Worm (Caenorhabditis elegans) whole organism, L4 larva: ENCODE data around the gene T07H3.8.
"Not testable (repeated sequence)": the region's sequence is repeated elsewhere in the genome, so short reads cannot be mapped to it uniquely, and the experiment has no call there.

Source experiments
- D1046.2 ChIP-seq: fragments of 200-800 bp; sonication (Bioruptor generic); IDR thresholded peaks from 2 replicates; pipeline ENCODE4 v1.3.6; 2022; ENCODE audit warnings: missing genetic modification characterization, missing compliant biosample characterization
- F49E8.2 ChIP-seq: sonication (generic microtip); optimal IDR thresholded peaks from 2 replicates; lab custom pipeline; 2016; ENCODE audit warnings: missing compliant biosample characterization, mild to moderate bottlenecking, missing genetic modification characterization, borderline replicate concordance
- ZK337.2 ChIP-seq: fragments of 200-800 bp; sonication (Bioruptor generic); IDR thresholded peaks from 2 replicates; pipeline ENCODE4 v1.3.6; 2022; ENCODE audit warnings: missing genetic modification reagents, missing genetic modification characterization, missing compliant biosample characterization
- aha-1 ChIP-seq: fragments of 150-350 bp; peaks from one replicate; lab custom pipeline; 2014; ENCODE audit warnings: missing biosample characterization, missing genetic modification characterization
- arid-1 ChIP-seq: fragments of 200-800 bp; sonication (Bioruptor generic); conservative IDR thresholded peaks from 2 replicates; pipeline ENCODE4 v1.3.6; 2022; ENCODE audit warnings: missing genetic modification reagents, missing genetic modification characterization, missing compliant biosample characterization
- attf-4 ChIP-seq: sonication (generic microtip); optimal IDR thresholded peaks from 3 replicates; lab custom pipeline; 2017; ENCODE audit warnings: missing biosample characterization, missing genetic modification characterization
- ceh-28 ChIP-seq: fragments of 150-350 bp; optimal IDR thresholded peaks from 2 replicates; lab custom pipeline; 2014; ENCODE audit warnings: missing biosample characterization, missing genetic modification reagents, missing genetic modification characterization
- ceh-32 ChIP-seq: sonication (generic microtip); optimal IDR thresholded peaks from 2 replicates; lab custom pipeline; 2016; ENCODE audit warnings: mild to moderate bottlenecking, missing genetic modification characterization, missing compliant biosample characterization; ENCODE audit not compliant: poor library complexity
- ceh-82 ChIP-seq: sonication (generic microtip); optimal IDR thresholded peaks from 2 replicates; lab custom pipeline; 2017; ENCODE audit warnings: missing biosample characterization, missing genetic modification characterization
- cey-2 ChIP-seq: sonication (generic microtip); optimal IDR thresholded peaks from 3 replicates; lab custom pipeline; 2017; ENCODE audit warnings: missing genetic modification characterization, mild to moderate bottlenecking, missing compliant biosample characterization, antibody characterized with exemption, borderline replicate concordance; ENCODE audit not compliant: insufficient read depth
- dmd-6 ChIP-seq: fragments of 200-800 bp; sonication (Bioruptor generic); IDR thresholded peaks from 2 replicates; pipeline ENCODE4 v1.3.6; 2022; ENCODE audit warnings: missing genetic modification reagents, missing genetic modification characterization, missing compliant biosample characterization
- dmd-8 ChIP-seq: fragments of 200-800 bp; sonication (Bioruptor generic); IDR thresholded peaks from 2 replicates; pipeline ENCODE4 v1.3.6; 2022; ENCODE audit warnings: missing genetic modification characterization, missing compliant biosample characterization
- duxl-1 ChIP-seq: sonication (generic microtip); optimal IDR thresholded peaks from 2 replicates; lab custom pipeline; 2016; ENCODE audit warnings: mild to moderate bottlenecking, missing genetic modification characterization, moderate library complexity, missing compliant biosample characterization; ENCODE audit not compliant: poor library complexity
- egl-43 ChIP-seq: fragments of 200-800 bp; sonication (Bioruptor generic); IDR thresholded peaks from 2 replicates; pipeline ENCODE4 v1.3.6; 2022; ENCODE audit warnings: missing genetic modification reagents, missing genetic modification characterization, missing compliant biosample characterization
- hmg-1.1 ChIP-seq: fragments of 200-800 bp; sonication (Bioruptor generic); IDR thresholded peaks from 2 replicates; pipeline ENCODE4 v1.3.6; 2022; ENCODE audit warnings: missing genetic modification reagents, missing genetic modification characterization, missing compliant biosample characterization
- lin-1 ChIP-seq: fragments of 200-800 bp; sonication (Bioruptor generic); IDR thresholded peaks from 2 replicates; pipeline ENCODE4 v1.3.6; 2022; ENCODE audit warnings: missing genetic modification reagents, missing genetic modification characterization, missing compliant biosample characterization
- lin-15B ChIP-seq: fragments of 150-350 bp; sonication (generic microtip); optimal IDR thresholded peaks from 3 replicates; lab custom pipeline; 2014; ENCODE audit warnings: missing biosample characterization, missing genetic modification characterization
- lin-29 ChIP-seq: fragments of 200-800 bp; sonication (Bioruptor generic); IDR thresholded peaks from 2 replicates; pipeline ENCODE4 v1.3.6; 2022; ENCODE audit warnings: missing genetic modification reagents, missing genetic modification characterization, missing compliant biosample characterization
- lir-3 ChIP-seq: sonication (generic microtip); optimal IDR thresholded peaks from 2 replicates; lab custom pipeline; 2016; ENCODE audit warnings: mild to moderate bottlenecking, missing genetic modification characterization, missing compliant biosample characterization
- lsy-2 ChIP-seq, 2 experiments: fragments of 150-350 bp in 1 of 2; sonication (generic microtip) in 1 of 2; optimal IDR thresholded peaks; 2 replicates each; lab custom pipeline; 2014 to 2017; ENCODE audit warnings: missing biosample characterization in 2 of 2, missing genetic modification characterization in 2 of 2
- nhr-10 ChIP-seq: fragments of 150-350 bp; optimal IDR thresholded peaks from 2 replicates; lab custom pipeline; 2014; ENCODE audit warnings: missing biosample characterization, missing genetic modification characterization
- nhr-102 ChIP-seq: sonication (generic microtip); optimal IDR thresholded peaks from 2 replicates; lab custom pipeline; 2016; ENCODE audit warnings: mild to moderate bottlenecking, missing genetic modification characterization, moderate library complexity, missing compliant biosample characterization
- nhr-28 ChIP-seq: fragments of 150-350 bp; optimal IDR thresholded peaks from 2 replicates; lab custom pipeline; 2014; ENCODE audit warnings: missing biosample characterization, missing genetic modification characterization
- nhr-41 ChIP-seq: fragments of 200-800 bp; sonication (Bioruptor generic); IDR thresholded peaks from 2 replicates; pipeline ENCODE4 v1.3.6; 2022; ENCODE audit warnings: missing genetic modification reagents, missing genetic modification characterization, missing compliant biosample characterization
- nhr-42 ChIP-seq: fragments of 200-800 bp; sonication (Bioruptor generic); IDR thresholded peaks from 2 replicates; pipeline ENCODE4 v1.3.6; 2022; ENCODE audit warnings: missing genetic modification characterization, missing compliant biosample characterization
- nhr-76 ChIP-seq: fragments of 150-350 bp; optimal IDR thresholded peaks from 2 replicates; lab custom pipeline; 2014; ENCODE audit warnings: missing biosample characterization, missing genetic modification characterization
- nhr-77 ChIP-seq: fragments of 150-350 bp; optimal IDR thresholded peaks from 2 replicates; lab custom pipeline; 2014; ENCODE audit warnings: missing biosample characterization, missing genetic modification characterization
- pha-4 ChIP-seq, 2 experiments: fragments of 150-350 bp in 1 of 2; fragments of 200-800 bp in 1 of 2; sonication (Bioruptor generic) in 1 of 2; IDR thresholded peaks in 1 of 2; optimal IDR thresholded peaks in 1 of 2; 2 replicates each; pipeline versions ENCODE4 v1.3.6 to Lab custom; 2014 to 2022; ENCODE audit warnings: missing genetic modification characterization in 2 of 2, missing genetic modification reagents in 2 of 2, missing biosample characterization in 1 of 2, missing compliant biosample characterization in 1 of 2
- sdz-12 ChIP-seq: fragments of 200-800 bp; sonication (Bioruptor generic); optimal IDR thresholded peaks from 2 replicates; lab custom pipeline; 2018; ENCODE audit warnings: mild to moderate bottlenecking, missing genetic modification characterization, missing compliant biosample characterization
- snpc-4 ChIP-seq: fragments of 150-350 bp; optimal IDR thresholded peaks from 2 replicates; lab custom pipeline; 2014; ENCODE audit warnings: missing biosample characterization, missing genetic modification characterization
- unc-62 ChIP-seq, 3 experiments: fragments of 150-350 bp in 1 of 3; sonication (generic microtip); optimal IDR thresholded peaks in 2 of 3; peaks in 1 of 3; 1 replicate in 1 of 3; 2 replicates in 2 of 3; lab custom pipeline; 2014 to 2017; ENCODE audit warnings: missing biosample characterization in 3 of 3, missing genetic modification characterization in 3 of 3, missing genetic modification reagents in 3 of 3, missing genotype in 1 of 3
- zag-1 ChIP-seq: fragments of 150-350 bp; optimal IDR thresholded peaks from 2 replicates; lab custom pipeline; 2014; ENCODE audit warnings: missing biosample characterization, missing genetic modification characterization
- zfp-2 ChIP-seq: sonication (generic microtip); optimal IDR thresholded peaks from 2 replicates; lab custom pipeline; 2016; ENCODE audit warnings: mild to moderate bottlenecking, missing genetic modification characterization, missing compliant biosample characterization
- zip-2 ChIP-seq: fragments of 150-350 bp; optimal IDR thresholded peaks from 2 replicates; lab custom pipeline; 2014; ENCODE audit warnings: missing biosample characterization, missing genetic modification characterization
- ztf-11 ChIP-seq: fragments of 150-350 bp; optimal IDR thresholded peaks from 2 replicates; lab custom pipeline; 2014; ENCODE audit warnings: missing biosample characterization, missing genetic modification characterization

T07H3.8 gene

ce11 chrII:1586305-1586704 is at the start of gene T07H3.8:
T07H3.8 (plus strand) TSS chrII:1586605.
- TF ChIP-seq nhr-41 = no peak
- TF ChIP-seq lsy-2 (tag; optimal IDR thresholded peaks at IDR 0.05; lab: Kevin White, UChicago) = no peak
- no peak for TF ChIP-seq nhr-28 (tag; lab: Kevin White, UChicago)
- no peak for TF ChIP-seq nhr-77 (tag; lab: Kevin White, UChicago)
- no peak for TF ChIP-seq lin-29 (GFP tag; lab: Robert Waterston, UW)
- TF ChIP-seq sdz-12 (GFP tag; lab: Kevin White, UChicago) = no peak

ce11 chrII:1537321-1537720 is 49.1 kb upstream of the T07H3.8 start, which contains the start of gene fbxb-42:
fbxb-42 (plus strand) TSS chrII:1537621.
- TF ChIP-seq hmg-1.1 (GFP tag; lab: Robert Waterston, UW) (no peak), unc-62 (GFP tag; optimal IDR thresholded peaks at IDR 0.05 in 1 of 2; lab: Kevin White, UChicago) (peak in 1 of 2 experiments; percentile 27), unc-62 (tag; optimal IDR thresholded peaks at IDR 0.05; lab: Kevin White, UChicago) (no peak)

- TF ChIP-seq ceh-28 (tag; lab: Kevin White, UChicago) = no peak
- TF ChIP-seq nhr-10 = no peak
- no peak for TF ChIP-seq lin-15B
- no peak for TF ChIP-seq lir-3 (tag; lab: Kevin White, UChicago)
- no peak for TF ChIP-seq zag-1 (tag; lab: Kevin White, UChicago)
- no peak for TF ChIP-seq ceh-82 (tag; lab: Kevin White, UChicago)
- no peak for TF ChIP-seq attf-4
- TF ChIP-seq arid-1 = no peak
- no peak for TF ChIP-seq ztf-11
- no peak for TF ChIP-seq dmd-8 (GFP tag; lab: Robert Waterston, UW)
- TF ChIP-seq lin-29 (GFP tag; lab: Robert Waterston, UW) = no peak
- no peak for TF ChIP-seq sdz-12 (GFP tag; lab: Kevin White, UChicago)
- no peak for TF ChIP-seq D1046.2
- no peak for TF ChIP-seq cey-2
- TF ChIP-seq aha-1 (tag; lab: Kevin White, UChicago) = no peak
- TF ChIP-seq ceh-32 (tag; lab: Kevin White, UChicago) = no peak
- no peak for TF ChIP-seq zip-2 (tag; lab: Kevin White, UChicago)
- no peak for TF ChIP-seq dmd-6 (GFP tag; lab: Robert Waterston, UW)
- TF ChIP-seq egl-43 (GFP tag; lab: Robert Waterston, UW) = no peak
Measured at ce11 chrII:1538589-1538988, 47.8 kb upstream of the T07H3.8 start, which contains the start of gene fbxb-44. fbxb-44 (plus strand) TSS chrII:1538889.

ce11 chrII:1540628-1541027 is 45.8 kb upstream of the T07H3.8 start, which contains the start of gene poml-4:
poml-4 (plus strand) TSS chrII:1540928.
- not testable (repeated sequence) for TF ChIP-seq pha-4 (GFP tag; IDR thresholded peaks at IDR 0.05; lab: Robert Waterston, UW); pha-4 (tag; optimal IDR thresholded peaks at IDR 0.05; lab: Kevin White, UChicago); nhr-77 (tag; lab: Kevin White, UChicago); unc-62 (GFP tag; optimal IDR thresholded peaks at IDR 0.05 in 1 of 2; lab: Kevin White, UChicago); unc-62 (tag; optimal IDR thresholded peaks at IDR 0.05; lab: Kevin White, UChicago)

- TF ChIP-seq nhr-76 (tag; lab: Kevin White, UChicago); nhr-42; snpc-4 (tag; lab: Kevin White, UChicago): not testable (repeated sequence)
Measured at ce11 chrII:1543182-1543581, 43.2 kb upstream of the T07H3.8 start, which contains the start of gene K05F6.4. K05F6.4 (plus strand) TSS chrII:1543482.

- TF ChIP-seq duxl-1 (tag; lab: Kevin White, UChicago) = no peak
- TF ChIP-seq unc-62 (GFP tag; optimal IDR thresholded peaks at IDR 0.05 in 1 of 2; lab: Kevin White, UChicago) = peak in 1 of 2 experiments; percentile 33
- TF ChIP-seq unc-62 (tag; optimal IDR thresholded peaks at IDR 0.05; lab: Kevin White, UChicago) = no peak
- TF ChIP-seq F49E8.2 (tag; lab: Kevin White, UChicago) = no peak
- no peak for TF ChIP-seq nhr-102 (tag; lab: Kevin White, UChicago)
- no peak for TF ChIP-seq nhr-76 (tag; lab: Kevin White, UChicago)
- no peak for TF ChIP-seq zfp-2 (tag; lab: Kevin White, UChicago)
- no peak for TF ChIP-seq nhr-77 (tag; lab: Kevin White, UChicago)
- TF ChIP-seq lin-1 (GFP tag; lab: Robert Waterston, UW) = no peak
- no peak for TF ChIP-seq ZK337.2 (GFP tag; lab: Robert Waterston, UW)
- TF ChIP-seq, all 104 proteins: peak for 1
Measured at ce11 chrII:1545625-1546024, 40.8 kb upstream of the T07H3.8 start, which contains the start of gene K05F6.12. K05F6.12 (plus strand) TSS chrII:1545925.
